Fruit fly (Drosophila melanogaster): ENCODE data around the gene CG42818.

CG42818 gene

DNA sequence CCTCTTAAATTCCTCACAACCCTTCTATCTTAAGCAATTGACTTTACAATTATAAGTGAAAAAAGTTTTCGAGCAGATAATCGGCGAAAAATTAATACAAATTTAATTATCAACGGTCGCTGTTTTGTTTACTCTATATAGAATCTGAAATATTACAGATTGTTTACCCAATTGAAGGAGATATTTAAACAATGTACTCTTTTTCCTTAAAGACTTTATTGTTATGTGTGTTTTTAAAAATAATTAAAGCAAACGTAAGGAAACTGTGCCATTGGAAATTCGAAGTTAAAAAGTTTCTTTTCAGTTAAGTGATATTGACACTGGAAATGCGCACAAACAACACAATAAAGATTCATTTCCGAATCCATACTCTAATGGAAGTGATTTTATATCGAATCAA lies at the start of gene CG42818:
Gene CG42818 (plus strand): TSS at position 301 of the 400 bp plus-strand sequence.
- TF ChIP-seq bsh (GFP tag; optimal IDR thresholded peaks at IDR 0.05) (no peak), inv (GFP tag; IDR thresholded peaks at IDR 0.05; ENCODE audit: partially characterized antibody) (no peak), Lhr (GFP tag; optimal IDR thresholded peaks at IDR 0.05) (no peak), CG13424 (tag; optimal IDR thresholded peaks at IDR 0.05) (no peak), Stat92E (GFP tag; optimal IDR thresholded peaks at IDR 0.05) (no peak), CG10979 (tag; optimal IDR thresholded peaks at IDR 0.05) (no peak), CG9727 (GFP tag; optimal IDR thresholded peaks at IDR 0.05) (no peak), Ssrp (tag; optimal IDR thresholded peaks at IDR 0.05) (no peak), unc-4 (GFP tag; IDR thresholded peaks at IDR 0.05; ENCODE audit: partially characterized antibody) (no peak), ssp (GFP tag; IDR thresholded peaks at IDR 0.05) (no peak), Lim3 (GFP tag; IDR thresholded peaks at IDR 0.05) (no peak), Dek (tag; optimal IDR thresholded peaks at IDR 0.05) (no peak)

DNA sequence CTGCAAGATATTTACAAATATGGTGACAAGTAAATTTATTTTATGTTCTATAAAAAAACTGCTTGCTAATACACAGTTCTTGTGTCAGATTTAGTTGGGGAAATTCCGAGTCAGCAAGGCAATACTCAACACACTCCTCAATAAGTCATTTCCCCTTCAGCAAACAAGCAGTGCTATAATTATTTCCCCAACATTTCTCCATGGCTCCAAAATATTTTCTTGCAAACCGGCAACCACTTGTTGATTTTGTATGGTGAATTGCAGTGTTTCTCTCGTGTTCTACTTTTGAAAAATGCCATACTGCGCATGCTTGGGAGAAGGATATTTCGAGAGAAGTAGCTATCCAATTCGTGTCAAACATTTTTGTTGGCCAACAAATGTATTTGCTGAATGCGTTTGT lies 43.6 kb upstream of the CG42818 start:
- peak; percentile 86 for TF ChIP-seq CG31365 (tag; optimal IDR thresholded peaks at IDR 0.05)
- TF ChIP-seq ssp (GFP tag; IDR thresholded peaks at IDR 0.05): no peak
- no peak for TF ChIP-seq Dip3 (GFP tag; optimal IDR thresholded peaks at IDR 0.05)
- TF ChIP-seq gce (GFP tag; IDR thresholded peaks at IDR 0.05): no peak
- no peak for TF ChIP-seq dm (GFP tag; optimal IDR thresholded peaks at IDR 0.05)
- no peak for TF ChIP-seq pum (GFP tag; optimal IDR thresholded peaks at IDR 0.05)
- no peak for TF ChIP-seq NK7.1 (GFP tag; optimal IDR thresholded peaks at IDR 0.05)
- TF ChIP-seq kah (GFP tag; optimal IDR thresholded peaks at IDR 0.05): peak; percentile 93
- TF ChIP-seq ems (GFP tag; optimal IDR thresholded peaks at IDR 0.05): no peak
- peak; percentile 76 for TF ChIP-seq ewg (GFP tag; optimal IDR thresholded peaks at IDR 0.05)
- no peak for TF ChIP-seq MESR4 (GFP tag; optimal IDR thresholded peaks at IDR 0.05)
- peak; percentile 56 for TF ChIP-seq stwl (tag; optimal IDR thresholded peaks at IDR 0.05)
- TF ChIP-seq H15 (GFP tag; IDR thresholded peaks at IDR 0.05): no peak
- TF ChIP-seq CG5180 (GFP tag; optimal IDR thresholded peaks at IDR 0.05): no peak
- no peak for TF ChIP-seq eyg (GFP tag; optimal IDR thresholded peaks at IDR 0.05)
- no peak for TF ChIP-seq CG9437 (GFP tag; optimal IDR thresholded peaks at IDR 0.05)
- TF ChIP-seq hkb (optimal IDR thresholded peaks at IDR 0.05): no peak
- no peak for TF ChIP-seq hkb (GFP tag; IDR thresholded peaks at IDR 0.05)
- TF ChIP-seq CG32772 (GFP tag; IDR thresholded peaks at IDR 0.05): no peak
- TF ChIP-seq scrt (GFP tag; optimal IDR thresholded peaks at IDR 0.05): peak; percentile 96
- peak; percentile 90 for TF ChIP-seq Deaf1 (tag; optimal IDR thresholded peaks at IDR 0.05)
- no peak for TF ChIP-seq disco-r (GFP tag; optimal IDR thresholded peaks at IDR 0.05)
- no peak for TF ChIP-seq CG32767 (GFP tag; IDR thresholded peaks at IDR 0.05)
- peak; percentile 21; the same call in 1 of the 3 replicates for TF ChIP-seq knrl (GFP tag; IDR thresholded peaks at IDR 0.05; ENCODE audit: partially characterized antibody)
- TF ChIP-seq klu (GFP tag; IDR thresholded peaks at IDR 0.05): no peak

DNA sequence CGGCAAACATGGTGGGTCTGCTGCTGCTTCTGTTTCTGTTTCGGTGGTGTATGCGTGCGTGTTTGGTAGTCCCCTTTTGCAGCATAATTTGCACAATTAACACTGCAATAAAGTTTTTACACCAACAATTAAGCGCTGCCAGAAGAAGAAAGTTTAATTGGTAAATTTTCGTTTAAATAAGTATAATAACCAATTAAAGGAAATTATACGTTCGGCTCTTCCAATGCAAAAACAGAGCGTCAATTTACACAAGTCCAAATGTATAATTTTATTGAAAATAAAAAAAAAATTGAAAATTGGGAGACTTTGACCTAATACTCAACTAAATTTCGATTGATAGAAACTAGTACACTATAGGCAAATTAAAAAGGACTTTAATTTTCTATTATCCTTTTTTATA lies 30.6 kb upstream of the CG42818 start, which contains the start of gene CG31819:
Gene CG31819 (plus strand): TSS at position 301 of the 400 bp plus-strand sequence.
- TF ChIP-seq HmgD (GFP tag; optimal IDR thresholded peaks at IDR 0.05): no peak
- no peak for TF ChIP-seq Neu2 (GFP tag; optimal IDR thresholded peaks at IDR 0.05; ENCODE audit: borderline replicate concordance)
- no peak for TF ChIP-seq cato (GFP tag; optimal IDR thresholded peaks at IDR 0.05; ENCODE audit: borderline replicate concordance)
